Worm (Caenorhabditis elegans): ENCODE measurements around the gene R02D5.6.

DNA sequence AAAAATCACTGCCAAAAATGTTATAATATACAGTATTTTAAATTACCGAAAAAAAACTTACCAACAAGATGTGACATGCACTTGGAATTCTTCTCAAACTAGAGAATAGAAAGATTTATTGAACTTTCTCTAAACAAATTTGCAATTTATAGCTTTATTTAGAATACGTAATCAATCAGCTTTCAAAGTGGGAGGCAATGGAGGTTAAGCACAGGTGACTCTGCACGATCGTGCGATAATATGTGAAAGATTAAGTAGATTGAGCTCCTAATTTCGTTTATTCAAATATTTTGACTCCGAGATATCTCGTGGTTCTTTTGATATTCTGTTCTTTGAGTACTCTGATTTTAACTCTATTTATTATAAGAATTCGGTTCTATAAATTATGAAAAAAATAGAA is at the start of gene R02D5.6:
- TF ChIP-seq jun-1 (tag; optimal IDR thresholded peaks at IDR 0.05) (no peak), mdl-1 (tag; optimal IDR thresholded peaks at IDR 0.05) (no peak), ceh-16 (tag; optimal IDR thresholded peaks at IDR 0.05) (no peak), R02D3.7 (tag; optimal IDR thresholded peaks at IDR 0.05) (no peak), nhr-77 (tag; optimal IDR thresholded peaks at IDR 0.05) (no peak), unc-39 (tag; optimal IDR thresholded peaks at IDR 0.05) (no peak), elt-2 (tag; optimal IDR thresholded peaks at IDR 0.05) (no peak), fos-1 (tag; optimal IDR thresholded peaks at IDR 0.05) (no peak), daf-12 (tag; optimal IDR thresholded peaks at IDR 0.05) (no peak)
